Worm (Caenorhabditis elegans) whole organism, late embryonic: ENCODE results near the gene sca-1.

Experiments used
- C38D4.7 ChIP-seq: fragments of 200-800 bp; sonication (Bioruptor generic); optimal IDR thresholded peaks from 2 replicates; lab custom pipeline; 2018; ENCODE audit warnings: mild to moderate bottlenecking, missing genetic modification characterization, moderate library complexity, missing compliant biosample characterization
- F13H6.1 ChIP-seq: sonication (generic microtip); optimal IDR thresholded peaks from 2 replicates; lab custom pipeline; 2016; ENCODE audit warnings: missing genetic modification characterization, missing compliant biosample characterization
- K02D7.2 ChIP-seq: sonication (generic microtip); optimal IDR thresholded peaks from 2 replicates; lab custom pipeline; 2017; ENCODE audit warnings: mild to moderate bottlenecking, missing genetic modification characterization, missing compliant biosample characterization
- T23F11.4 ChIP-seq: fragments of 200-800 bp; sonication (Bioruptor generic); optimal IDR thresholded peaks from 2 replicates; lab custom pipeline; 2018; ENCODE audit warnings: mild to moderate bottlenecking, missing genetic modification characterization, missing compliant biosample characterization
- Y22D7AL.16 ChIP-seq: sonication (generic microtip); optimal IDR thresholded peaks from 2 replicates; lab custom pipeline; 2016; ENCODE audit warnings: missing genetic modification characterization, missing compliant biosample characterization
- ahr-1 ChIP-seq: sonication (generic microtip); optimal IDR thresholded peaks from 2 replicates; lab custom pipeline; 2016; ENCODE audit warnings: missing genetic modification characterization, missing compliant biosample characterization
- ceh-18 ChIP-seq: sonication (generic microtip); optimal IDR thresholded peaks from 2 replicates; lab custom pipeline; 2016; ENCODE audit warnings: missing genetic modification characterization, missing compliant biosample characterization
- ceh-22 ChIP-seq: sonication (generic microtip); optimal IDR thresholded peaks from 2 replicates; lab custom pipeline; 2017; ENCODE audit warnings: missing biosample characterization, missing genetic modification characterization
- ceh-24 ChIP-seq: sonication (generic microtip); optimal IDR thresholded peaks from 2 replicates; lab custom pipeline; 2016; ENCODE audit warnings: mild to moderate bottlenecking, missing genetic modification characterization, missing compliant biosample characterization
- ceh-30 ChIP-seq: fragments of 150-350 bp; optimal IDR thresholded peaks from 2 replicates; lab custom pipeline; 2014; ENCODE audit warnings: missing biosample characterization, missing genetic modification characterization
- ceh-34 ChIP-seq: sonication (generic microtip); optimal IDR thresholded peaks from 2 replicates; lab custom pipeline; 2016; ENCODE audit warnings: mild to moderate bottlenecking, missing genetic modification characterization, missing compliant biosample characterization
- ceh-48 ChIP-seq: sonication (generic microtip); optimal IDR thresholded peaks from 2 replicates; lab custom pipeline; 2016; ENCODE audit warnings: missing genetic modification characterization, inconsistent platforms, missing compliant biosample characterization
- ceh-9 ChIP-seq: sonication (generic microtip); optimal IDR thresholded peaks from 2 replicates; lab custom pipeline; 2016; ENCODE audit warnings: mild to moderate bottlenecking, missing genetic modification characterization, inconsistent platforms, missing compliant biosample characterization
- che-1 ChIP-seq: sonication (generic microtip); optimal IDR thresholded peaks from 2 replicates; lab custom pipeline; 2016; ENCODE audit warnings: mild to moderate bottlenecking, missing genetic modification characterization, missing compliant biosample characterization
- elt-2 ChIP-seq: sonication (generic microtip); optimal IDR thresholded peaks from 2 replicates; lab custom pipeline; 2016; ENCODE audit warnings: missing genetic modification reagents, missing genetic modification characterization, missing compliant biosample characterization
- ets-4 ChIP-seq: sonication (generic microtip); optimal IDR thresholded peaks from 2 replicates; lab custom pipeline; 2016; ENCODE audit warnings: missing genetic modification characterization, missing compliant biosample characterization
- fax-1 ChIP-seq: sonication (generic microtip); optimal IDR thresholded peaks from 2 replicates; lab custom pipeline; 2016; ENCODE audit warnings: missing genotype, missing genetic modification characterization, missing compliant biosample characterization
- fkh-10 ChIP-seq: fragments of 150-350 bp; optimal IDR thresholded peaks from 2 replicates; lab custom pipeline; 2014; ENCODE audit warnings: missing biosample characterization, missing genetic modification reagents, missing genetic modification characterization
- fkh-6 ChIP-seq: sonication (generic microtip); optimal IDR thresholded peaks from 2 replicates; lab custom pipeline; 2016; ENCODE audit warnings: missing genetic modification characterization, missing compliant biosample characterization
- hlh-15 ChIP-seq: sonication (generic microtip); optimal IDR thresholded peaks from 2 replicates; lab custom pipeline; 2016; ENCODE audit warnings: missing genetic modification characterization, missing compliant biosample characterization
- hlh-30 ChIP-seq: sonication (generic microtip); optimal IDR thresholded peaks from 2 replicates; lab custom pipeline; 2017; ENCODE audit warnings: antibody characterized with exemption, missing genetic modification characterization, missing compliant biosample characterization; ENCODE audit not compliant: insufficient read depth
- hlh-8 ChIP-seq: sonication (generic microtip); optimal IDR thresholded peaks from 2 replicates; lab custom pipeline; 2016; ENCODE audit warnings: missing genotype, missing genetic modification characterization, missing compliant biosample characterization
- lim-6 ChIP-seq: sonication (generic microtip); optimal IDR thresholded peaks from 2 replicates; lab custom pipeline; 2016; ENCODE audit warnings: missing genetic modification characterization, missing compliant biosample characterization
- lin-11 ChIP-seq: fragments of 200-800 bp; sonication (Bioruptor generic); optimal IDR thresholded peaks from 2 replicates; lab custom pipeline; 2018; ENCODE audit warnings: mild to moderate bottlenecking, missing genetic modification characterization, missing compliant biosample characterization
- mec-3 ChIP-seq: sonication (generic microtip); optimal IDR thresholded peaks from 2 replicates; lab custom pipeline; 2016; ENCODE audit warnings: borderline replicate concordance, missing genetic modification characterization, missing compliant biosample characterization
- nhr-11 ChIP-seq: fragments of 150-350 bp; optimal IDR thresholded peaks from 2 replicates; lab custom pipeline; 2014; ENCODE audit warnings: missing biosample characterization, missing genetic modification characterization
- nhr-232 ChIP-seq: sonication (generic microtip); optimal IDR thresholded peaks from 2 replicates; lab custom pipeline; 2016; ENCODE audit warnings: missing genetic modification characterization, missing compliant biosample characterization
- npax-4 ChIP-seq: sonication (generic microtip); optimal IDR thresholded peaks from 2 replicates; lab custom pipeline; 2016; ENCODE audit warnings: missing genetic modification characterization, missing compliant biosample characterization
- pha-2 ChIP-seq: sonication (generic microtip); optimal IDR thresholded peaks from 2 replicates; lab custom pipeline; 2017; ENCODE audit warnings: mild to moderate bottlenecking, missing genetic modification characterization, missing compliant biosample characterization
- pha-4 ChIP-seq: fragments of 150-350 bp; optimal IDR thresholded peaks from 2 replicates; lab custom pipeline; 2018; ENCODE audit warnings: missing biosample characterization, missing genetic modification reagents, missing genetic modification characterization
- pqm-1 ChIP-seq: sonication (generic microtip); optimal IDR thresholded peaks from 2 replicates; lab custom pipeline; 2016; ENCODE audit warnings: missing genetic modification characterization, missing compliant biosample characterization
- pros-1 ChIP-seq: fragments of 150-350 bp; optimal IDR thresholded peaks from 2 replicates; lab custom pipeline; 2014; ENCODE audit warnings: missing biosample characterization, missing genetic modification reagents, missing genetic modification characterization
- sdc-2 ChIP-seq: sonication (generic microtip); optimal IDR thresholded peaks from 2 replicates; lab custom pipeline; 2016; ENCODE audit warnings: missing genotype, missing genetic modification characterization, missing compliant biosample characterization
- sox-2 ChIP-seq: fragments of 200-800 bp; sonication (Bioruptor generic); IDR thresholded peaks from 2 replicates; pipeline ENCODE4 v1.3.6; 2022; ENCODE audit warnings: missing genetic modification reagents, missing genetic modification characterization, missing compliant biosample characterization
- sox-4 ChIP-seq: sonication (generic microtip); optimal IDR thresholded peaks from 2 replicates; lab custom pipeline; 2017; ENCODE audit warnings: mild to moderate bottlenecking, missing genetic modification characterization, inconsistent platforms, missing compliant biosample characterization
- tbx-2 ChIP-seq: sonication (generic microtip); optimal IDR thresholded peaks from 2 replicates; lab custom pipeline; 2016; ENCODE audit warnings: missing genetic modification characterization, missing compliant biosample characterization
- tbx-7 ChIP-seq: sonication (generic microtip); optimal IDR thresholded peaks from 2 replicates; lab custom pipeline; 2016; ENCODE audit warnings: missing genotype, missing genetic modification characterization, missing compliant biosample characterization
- ttx-3 ChIP-seq: sonication (generic microtip); optimal IDR thresholded peaks from 2 replicates; lab custom pipeline; 2016; ENCODE audit warnings: missing genetic modification reagents, missing genetic modification characterization, missing compliant biosample characterization
- unc-3 ChIP-seq, 2 experiments: fragments of 200-800 bp in 1 of 2; sonication (Bioruptor generic) in 1 of 2; sonication (generic microtip) in 1 of 2; conservative IDR thresholded peaks in 1 of 2; optimal IDR thresholded peaks in 1 of 2; 2 replicates each; pipeline versions ENCODE4 v1.3.6 to Lab custom; 2016 to 2022; ENCODE audit warnings: missing compliant biosample characterization in 2 of 2, missing genetic modification characterization in 2 of 2, missing genetic modification reagents in 1 of 2
- unc-42 ChIP-seq: sonication (generic microtip); optimal IDR thresholded peaks from 2 replicates; lab custom pipeline; 2016; ENCODE audit warnings: missing genotype, missing genetic modification characterization, missing compliant biosample characterization
- unc-55 ChIP-seq: sonication (generic microtip); optimal IDR thresholded peaks from 2 replicates; lab custom pipeline; 2017; ENCODE audit warnings: missing biosample characterization, missing genetic modification reagents, missing genetic modification characterization
- zip-5 ChIP-seq: sonication (generic microtip); optimal IDR thresholded peaks from 2 replicates; lab custom pipeline; 2016; ENCODE audit warnings: missing genetic modification characterization, missing compliant biosample characterization
- ztf-16 ChIP-seq: sonication (generic microtip); optimal IDR thresholded peaks from 2 replicates; lab custom pipeline; 2017; ENCODE audit warnings: missing genetic modification characterization, missing compliant biosample characterization

The sca-1 gene

DNA sequence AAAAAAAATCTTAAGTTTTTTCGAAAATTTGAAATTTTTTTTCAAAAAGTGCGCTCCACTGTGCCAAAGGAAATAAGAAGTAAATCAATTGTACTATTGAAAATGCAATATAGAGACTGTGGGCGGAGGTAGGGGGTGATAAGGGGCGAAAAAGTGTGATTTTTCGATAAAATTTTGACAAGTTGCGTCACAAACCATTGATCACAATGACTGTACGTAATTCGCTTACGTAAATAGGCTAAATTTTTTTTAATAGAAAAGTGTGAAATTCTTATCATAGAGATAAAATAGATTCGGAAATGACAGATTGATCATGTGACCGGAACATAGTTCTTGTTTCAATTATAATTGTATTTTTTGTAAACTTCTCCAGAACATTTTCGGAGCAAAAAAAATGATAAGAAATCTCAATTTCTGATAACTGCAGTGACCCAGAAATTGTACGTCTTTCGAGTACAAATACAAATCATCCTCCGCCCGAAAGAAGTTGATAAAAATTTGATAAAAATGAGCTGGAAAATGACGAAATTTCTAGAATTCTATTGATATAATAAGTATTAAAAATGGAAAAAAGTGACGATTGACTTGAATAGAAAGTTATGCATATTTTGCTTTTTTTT, 6.0 kb upstream of the sca-1 start:
- TF ChIP-seq ets-4 (tag; lab: Kevin White, UChicago) (no peak), ceh-30 (tag; lab: Kevin White, UChicago) (no peak), lim-6 (tag; lab: Kevin White, UChicago) (no peak), ztf-16 (no peak), fax-1 (tag; lab: Kevin White, UChicago) (no peak), elt-2 (tag; lab: Kevin White, UChicago) (peak; percentile 63)

DNA sequence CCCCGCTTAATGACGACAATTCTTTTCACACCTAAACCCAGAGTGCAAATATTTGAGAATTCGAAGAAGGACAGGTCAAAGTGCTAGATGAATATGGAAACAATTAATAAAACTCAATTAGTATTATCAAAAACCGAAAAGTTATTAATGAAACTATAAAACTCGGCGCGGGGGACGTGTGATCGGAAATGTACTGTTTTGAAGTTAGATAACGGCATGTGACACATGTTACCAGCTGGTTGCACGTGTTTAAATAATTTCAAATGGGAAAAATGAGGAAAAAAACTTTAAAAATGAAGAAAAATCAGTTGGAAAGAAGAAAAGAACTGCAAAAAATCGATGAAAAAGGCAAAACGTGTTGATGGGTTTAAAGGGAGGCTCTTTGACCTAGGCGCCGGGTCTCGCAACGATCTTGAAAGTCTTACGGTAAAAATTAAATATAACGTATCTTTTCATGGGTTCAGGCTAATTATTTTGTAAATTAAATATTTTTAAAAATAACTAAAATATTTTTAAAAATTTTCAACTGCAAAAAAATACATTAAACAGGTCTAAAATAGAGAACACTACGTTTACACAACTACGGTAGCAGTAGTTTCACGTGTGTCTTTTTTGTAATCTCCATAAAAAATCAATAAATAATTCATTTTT, 4.1 kb upstream of the sca-1 start:
- TF ChIP-seq pros-1 = no peak
- no peak for TF ChIP-seq C38D4.7 (GFP tag; lab: Kevin White, UChicago)
- TF ChIP-seq sdc-2 (tag; lab: Kevin White, UChicago) = no peak
- no peak for TF ChIP-seq hlh-30 (tag; lab: Kevin White, UChicago)
- TF ChIP-seq unc-42 (tag; lab: Kevin White, UChicago) = no peak
- TF ChIP-seq unc-3 (GFP tag; conservative IDR thresholded peaks at IDR 0.05; lab: Robert Waterston, UW) = no peak
- TF ChIP-seq unc-3 (tag; optimal IDR thresholded peaks at IDR 0.05; lab: Kevin White, UChicago) = no peak
- TF ChIP-seq tbx-2 (tag; lab: Kevin White, UChicago) = no peak
- TF ChIP-seq F13H6.1 (tag; lab: Kevin White, UChicago) = no peak
- no peak for TF ChIP-seq ceh-18 (tag; lab: Kevin White, UChicago)

DNA sequence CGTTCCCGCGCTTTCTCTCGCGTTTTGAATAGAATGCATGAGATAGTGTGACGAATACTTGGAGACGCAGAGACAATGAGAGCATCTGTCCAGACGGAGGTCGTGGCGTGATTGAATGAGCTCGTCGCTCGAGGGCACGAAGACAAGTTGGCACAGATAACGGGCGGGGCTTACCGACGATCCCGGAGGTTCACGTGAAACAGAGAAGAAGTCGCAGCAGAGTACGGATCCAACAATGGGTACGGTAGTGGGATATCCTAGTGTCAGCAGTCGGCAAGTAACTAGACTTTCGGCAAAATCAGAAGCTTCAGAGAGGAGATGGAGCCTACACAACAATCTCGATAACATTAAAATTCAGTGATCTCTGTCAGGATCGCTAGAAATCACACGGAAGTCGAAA, 3.1 kb upstream of the sca-1 start:
- no peak for TF ChIP-seq F13H6.1 (tag; lab: Kevin White, UChicago)
- peak; percentile 1 for TF ChIP-seq mec-3
- TF ChIP-seq pros-1 = no peak
- peak; percentile 70 for TF ChIP-seq ceh-18 (tag; lab: Kevin White, UChicago)
- peak; percentile 22 for TF ChIP-seq unc-55 (GFP tag; lab: Kevin White, UChicago)
- peak; percentile 49 for TF ChIP-seq ceh-34 (tag; lab: Kevin White, UChicago)

DNA sequence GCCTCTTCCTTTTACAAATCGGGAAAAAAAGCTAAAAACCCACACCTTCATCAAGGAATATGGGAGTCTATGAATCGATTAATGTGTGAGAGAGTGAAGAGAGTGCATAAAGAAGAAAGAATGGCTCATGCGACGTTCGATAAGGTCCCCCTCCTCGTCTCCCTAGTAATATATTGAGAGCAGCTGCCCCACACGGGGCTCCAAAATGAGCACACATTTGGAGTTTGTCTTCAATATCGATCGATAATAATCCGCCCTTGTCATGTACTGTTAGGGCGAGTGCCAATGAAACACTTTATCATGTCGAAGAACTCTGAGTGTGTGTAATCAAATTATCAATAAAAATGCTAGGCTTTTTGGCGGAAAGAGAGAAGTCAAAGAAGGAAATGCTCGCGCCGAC, 2.6 kb upstream of the sca-1 start:
- TF ChIP-seq ceh-48 = peak; percentile 53
- TF ChIP-seq nhr-11 (tag; lab: Kevin White, UChicago) = no peak
- TF ChIP-seq, all 69 proteins: peak for 1

DNA sequence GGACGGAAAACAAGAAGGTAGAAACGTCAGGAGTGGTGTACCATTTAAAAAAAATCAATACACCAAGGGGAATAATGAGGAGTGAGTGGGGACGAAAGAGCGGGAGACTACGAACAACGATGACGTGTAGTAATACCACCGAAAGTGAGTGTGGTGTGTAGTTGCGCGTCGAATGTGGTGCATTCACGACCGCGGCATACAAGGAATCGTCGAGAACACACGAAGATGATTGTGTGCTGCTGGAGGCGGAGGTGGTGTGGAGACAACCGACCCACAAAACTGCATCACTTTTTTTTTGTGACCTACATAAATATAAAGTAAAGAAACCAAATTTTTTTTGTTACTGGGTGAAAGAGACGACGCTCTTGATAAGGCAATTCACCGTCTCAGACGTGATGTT, 1.7 kb upstream of the sca-1 start:
- peak; percentile 53 for TF ChIP-seq ztf-16
- TF ChIP-seq fkh-6 (tag; lab: Kevin White, UChicago) = no peak
- no peak for TF ChIP-seq zip-5 (tag; lab: Kevin White, UChicago)
- no peak for TF ChIP-seq Y22D7AL.16
- TF ChIP-seq ahr-1 (tag; lab: Kevin White, UChicago) = no peak
- TF ChIP-seq tbx-7 (tag; lab: Kevin White, UChicago) = no peak
- no peak for TF ChIP-seq sdc-2 (tag; lab: Kevin White, UChicago)
- no peak for TF ChIP-seq pqm-1 (tag; lab: Kevin White, UChicago)
- no peak for TF ChIP-seq ttx-3 (tag; lab: Kevin White, UChicago)
- TF ChIP-seq elt-2 (tag; lab: Kevin White, UChicago) = peak; percentile 18
- no peak for TF ChIP-seq hlh-15 (tag; lab: Kevin White, UChicago)
- TF ChIP-seq nhr-232 (tag; lab: Kevin White, UChicago) = peak; percentile 9
- TF ChIP-seq nhr-11 (tag; lab: Kevin White, UChicago) = no peak
- TF ChIP-seq ceh-24 = no peak
- no peak for TF ChIP-seq T23F11.4
- peak; percentile 20; the same call in 1 of the 2 replicates for TF ChIP-seq sox-2 (GFP tag; lab: Robert Waterston, UW)
- no peak for TF ChIP-seq pha-2 (tag; lab: Kevin White, UChicago)
- TF ChIP-seq sox-4 (tag; lab: Kevin White, UChicago) = no peak
- TF ChIP-seq lin-11 (tag; lab: Kevin White, UChicago) = no peak
- no peak for TF ChIP-seq npax-4 (tag; lab: Kevin White, UChicago)
- no peak for TF ChIP-seq C38D4.7 (GFP tag; lab: Kevin White, UChicago)
- TF ChIP-seq hlh-30 (tag; lab: Kevin White, UChicago) = no peak
- no peak for TF ChIP-seq fkh-10 (GFP tag; lab: Kevin White, UChicago)
- no peak for TF ChIP-seq ceh-22 (tag; lab: Kevin White, UChicago)
- no peak for TF ChIP-seq che-1 (tag; lab: Kevin White, UChicago)
- TF ChIP-seq pha-4 (tag; lab: Kevin White, UChicago) = no peak
- no peak for TF ChIP-seq hlh-8 (tag; lab: Kevin White, UChicago)
- TF ChIP-seq K02D7.2 (tag; lab: Kevin White, UChicago) = no peak
- TF ChIP-seq ceh-9 = no peak
